Fruit fly (Drosophila melanogaster) whole organism, embryonic: ENCODE results near the gene CG4730.

Experiments used
- Abd-B ChIP-seq: fragments of 200-800 bp; sonication (Bioruptor generic); optimal IDR thresholded peaks from 2 replicates; lab custom pipeline; 2018; ENCODE audit warnings: missing biosample characterization, mild to moderate bottlenecking, missing genetic modification characterization, moderate library complexity
- C15 ChIP-seq: fragments of 200-800 bp; sonication (Bioruptor generic); IDR thresholded peaks from 3 replicates; pipeline ENCODE4 v1.3.6; 2022; ENCODE audit warnings: missing biosample characterization, missing genetic modification characterization
- CG10462 ChIP-seq: fragments of 200-800 bp; sonication (Bioruptor generic); optimal IDR thresholded peaks from 2 replicates; lab custom pipeline; 2016; ENCODE audit warnings: missing biosample characterization, missing genetic modification characterization
- CG10565 ChIP-seq: fragments of 200-800 bp; sonication (Bioruptor generic); optimal IDR thresholded peaks from 3 replicates; lab custom pipeline; 2016; ENCODE audit warnings: missing biosample characterization, mild to moderate bottlenecking, missing genetic modification characterization
- CG12391 ChIP-seq: fragments of 200-800 bp; sonication (Bioruptor generic); optimal IDR thresholded peaks from 3 replicates; lab custom pipeline; 2018; ENCODE audit warnings: missing biosample characterization, mild to moderate bottlenecking, missing genetic modification characterization, moderate library complexity
- CG14014 ChIP-seq: fragments of 200-800 bp; sonication (Bioruptor generic); IDR thresholded peaks from 2 replicates; pipeline ENCODE4 v1.3.6; 2022; ENCODE audit warnings: missing biosample characterization, missing genetic modification characterization
- CG14965 ChIP-seq: fragments of 200-800 bp; sonication (Bioruptor generic); optimal IDR thresholded peaks from 2 replicates; lab custom pipeline; 2016; ENCODE audit warnings: missing biosample characterization, missing genetic modification characterization, borderline replicate concordance
- CG15073 ChIP-seq: fragments of 200-800 bp; sonication (Bioruptor generic); optimal IDR thresholded peaks from 2 replicates; lab custom pipeline; 2016; ENCODE audit warnings: missing biosample characterization, missing genetic modification characterization
- CG15269 ChIP-seq: fragments of 200-800 bp; sonication (Bioruptor generic); optimal IDR thresholded peaks from 2 replicates; lab custom pipeline; 2018; ENCODE audit warnings: missing biosample characterization, mild to moderate bottlenecking, missing genetic modification characterization, moderate library complexity
- CG15696 ChIP-seq: fragments of 200-800 bp; sonication (Bioruptor generic); optimal IDR thresholded peaks from 2 replicates; lab custom pipeline; 2019; ENCODE audit warnings: missing biosample characterization, mild to moderate bottlenecking, missing genetic modification characterization, moderate library complexity
- CG17359 ChIP-seq: fragments of 200-800 bp; sonication (Bioruptor generic); optimal IDR thresholded peaks from 3 replicates; lab custom pipeline; 2018; ENCODE audit warnings: missing biosample characterization, mild to moderate bottlenecking, missing genetic modification characterization, moderate library complexity
- CG18476 ChIP-seq: fragments of 200-800 bp; sonication (Bioruptor generic); optimal IDR thresholded peaks from 2 replicates; lab custom pipeline; 2016; ENCODE audit warnings: missing biosample characterization, mild to moderate bottlenecking, missing genetic modification characterization
- CG18619 ChIP-seq: fragments of 200-800 bp; sonication (Bioruptor generic); optimal IDR thresholded peaks from 3 replicates; lab custom pipeline; 2017; ENCODE audit warnings: missing biosample characterization, mild to moderate bottlenecking, missing genetic modification characterization
- CG3163 ChIP-seq: fragments of 200-800 bp; sonication (Bioruptor generic); optimal IDR thresholded peaks from 3 replicates; lab custom pipeline; 2016; ENCODE audit warnings: missing biosample characterization, missing genetic modification characterization
- CG34376 ChIP-seq: fragments of 200-800 bp; sonication (Bioruptor generic); optimal IDR thresholded peaks from 2 replicates; lab custom pipeline; 2018; ENCODE audit warnings: missing biosample characterization, mild to moderate bottlenecking, missing genetic modification characterization
- CG3838 ChIP-seq: fragments of 200-800 bp; sonication (Bioruptor generic); optimal IDR thresholded peaks from 3 replicates; lab custom pipeline; 2016; ENCODE audit warnings: missing biosample characterization, missing genetic modification characterization
- CG3847 ChIP-seq: fragments of 200-800 bp; sonication (Bioruptor generic); IDR thresholded peaks from 2 replicates; pipeline ENCODE4 v1.3.6; 2022; ENCODE audit warnings: missing biosample characterization, missing genetic modification characterization
- CG4328 ChIP-seq: fragments of 200-800 bp; sonication (Bioruptor generic); optimal IDR thresholded peaks from 3 replicates; lab custom pipeline; 2017; ENCODE audit warnings: missing biosample characterization, missing genetic modification reagents, missing genetic modification characterization
- CG4404 ChIP-seq: fragments of 200-800 bp; sonication (Bioruptor generic); IDR thresholded peaks from 2 replicates; pipeline ENCODE4 v1.3.6; 2022; ENCODE audit warnings: missing biosample characterization, missing genetic modification characterization
- CG6175 ChIP-seq: fragments of 200-800 bp; sonication (Bioruptor generic); IDR thresholded peaks from 3 replicates; pipeline ENCODE4 v1.3.6; 2022; ENCODE audit warnings: missing biosample characterization, missing genetic modification characterization
- CG8765 ChIP-seq: fragments of 200-800 bp; sonication (Bioruptor generic); IDR thresholded peaks from 2 replicates; pipeline ENCODE4 v1.3.6; 2022; ENCODE audit warnings: missing biosample characterization, missing genetic modification characterization
- CG8924 ChIP-seq: fragments of 200-800 bp; optimal IDR thresholded peaks from 3 replicates; lab custom pipeline; 2019; ENCODE audit warnings: missing biosample characterization, mild to moderate bottlenecking, missing genetic modification characterization, moderate library complexity
- CG9609 ChIP-seq: fragments of 200-800 bp; sonication (Bioruptor generic); optimal IDR thresholded peaks from 3 replicates; lab custom pipeline; 2016; ENCODE audit warnings: missing biosample characterization, missing genetic modification characterization
- CoRest ChIP-seq: fragments of 200-800 bp; sonication (Bioruptor generic); optimal IDR thresholded peaks from 3 replicates; lab custom pipeline; 2018; ENCODE audit warnings: missing biosample characterization, mild to moderate bottlenecking, missing genetic modification characterization, moderate library complexity
- D19B ChIP-seq: fragments of 200-800 bp; sonication (Bioruptor generic); optimal IDR thresholded peaks from 2 replicates; lab custom pipeline; 2017; ENCODE audit warnings: missing biosample characterization, mild to moderate bottlenecking, missing genetic modification characterization
- Ets97D ChIP-seq: fragments of 200-800 bp; sonication (Bioruptor generic); optimal IDR thresholded peaks from 3 replicates; lab custom pipeline; 2016; ENCODE audit warnings: missing biosample characterization, missing genetic modification characterization
- GATAe ChIP-seq: fragments of 200-800 bp; sonication (Bioruptor generic); conservative IDR thresholded peaks from 2 replicates; pipeline ENCODE4 v1.3.6; 2022; ENCODE audit warnings: missing biosample characterization, missing genetic modification characterization
- Gug ChIP-seq: fragments of 200-800 bp; sonication (Bioruptor generic); IDR thresholded peaks from 4 replicates; pipeline ENCODE4 v1.3.6; 2022; ENCODE audit warnings: missing biosample characterization, missing genetic modification characterization
- HHEX ChIP-seq: fragments of 200-800 bp; sonication (Bioruptor generic); optimal IDR thresholded peaks from 3 replicates; lab custom pipeline; 2017; ENCODE audit warnings: missing biosample characterization, mild to moderate bottlenecking, missing genetic modification characterization, missing genetic modification reagents
- HLH3B ChIP-seq: fragments of 200-800 bp; sonication (Bioruptor generic); IDR thresholded peaks from 2 replicates; pipeline ENCODE4 v1.3.6; 2022; ENCODE audit warnings: missing biosample characterization, missing genetic modification characterization
- Hey ChIP-seq: fragments of 200-800 bp; sonication (Bioruptor generic); optimal IDR thresholded peaks from 3 replicates; lab custom pipeline; 2018; ENCODE audit warnings: missing biosample characterization, mild to moderate bottlenecking, missing genetic modification characterization
- Hmx ChIP-seq: fragments of 200-800 bp; sonication (Bioruptor generic); optimal IDR thresholded peaks from 2 replicates; lab custom pipeline; 2016; ENCODE audit warnings: missing biosample characterization, missing genetic modification characterization
- Hr39 ChIP-seq: fragments of >200 bp; optimal IDR thresholded peaks from 2 replicates; lab custom pipeline; 2017
- Hsf ChIP-seq: fragments of 200-800 bp; sonication (Bioruptor generic); optimal IDR thresholded peaks from 3 replicates; lab custom pipeline; 2016; ENCODE audit warnings: missing biosample characterization, missing genetic modification characterization
- Lim3 ChIP-seq: fragments of 200-800 bp; sonication (Bioruptor generic); IDR thresholded peaks from 2 replicates; pipeline ENCODE4 v1.3.6; 2022; ENCODE audit warnings: missing biosample characterization, missing genetic modification characterization
- Mad ChIP-seq: fragments of 200-800 bp; sonication (Bioruptor generic); optimal IDR thresholded peaks from 2 replicates; lab custom pipeline; 2016; ENCODE audit warnings: missing biosample characterization, missing genetic modification characterization
- Nf-YC ChIP-seq: fragments of 200-800 bp; optimal IDR thresholded peaks from 3 replicates; lab custom pipeline; 2019; ENCODE audit warnings: missing biosample characterization, mild to moderate bottlenecking, missing genetic modification characterization, moderate library complexity
- Rfx ChIP-seq: fragments of 200-800 bp; sonication (Bioruptor generic); IDR thresholded peaks from 2 replicates; pipeline ENCODE4 v1.3.6; 2022; ENCODE audit warnings: missing biosample characterization, missing genetic modification characterization
- Spps ChIP-seq: fragments of 200-800 bp; sonication (Bioruptor generic); optimal IDR thresholded peaks from 2 replicates; lab custom pipeline; 2018; ENCODE audit warnings: missing biosample characterization, mild to moderate bottlenecking, missing genetic modification characterization
- chif ChIP-seq, 2 experiments: fragments of 200-800 bp; sonication (Bioruptor generic); optimal IDR thresholded peaks; 3 replicates each; lab custom pipeline; 2016; ENCODE audit warnings: missing biosample characterization in 2 of 2, missing genetic modification characterization in 2 of 2
- chinmo ChIP-seq: fragments of 200-800 bp; sonication (Bioruptor generic); IDR thresholded peaks from 4 replicates; pipeline ENCODE4 v1.3.6; 2022; ENCODE audit warnings: missing biosample characterization, missing genetic modification characterization; ENCODE audit not compliant: partially characterized antibody
- dysf ChIP-seq: fragments of 200-800 bp; sonication (Bioruptor generic); IDR thresholded peaks from 3 replicates; pipeline ENCODE4 v1.3.6; 2022; ENCODE audit warnings: missing biosample characterization, missing genetic modification characterization
- ems ChIP-seq: fragments of 200-800 bp; sonication (Bioruptor generic); optimal IDR thresholded peaks from 3 replicates; lab custom pipeline; 2016; ENCODE audit warnings: missing biosample characterization, missing genetic modification characterization
- gsb-n ChIP-seq: fragments of 200-800 bp; sonication (Bioruptor generic); optimal IDR thresholded peaks from 3 replicates; lab custom pipeline; 2018; ENCODE audit warnings: missing biosample characterization, mild to moderate bottlenecking, missing genetic modification characterization
- hbn ChIP-seq: fragments of 200-800 bp; sonication (Bioruptor generic); IDR thresholded peaks from 2 replicates; pipeline ENCODE4 v1.3.6; 2022; ENCODE audit warnings: missing biosample characterization, missing genetic modification characterization; ENCODE audit not compliant: partially characterized antibody
- maf-S ChIP-seq: fragments of 200-800 bp; sonication (Bioruptor generic); optimal IDR thresholded peaks from 2 replicates; lab custom pipeline; 2016; ENCODE audit warnings: missing biosample characterization, missing genetic modification characterization
- nom ChIP-seq: fragments of 200-800 bp; sonication (Bioruptor generic); optimal IDR thresholded peaks from 2 replicates; lab custom pipeline; 2017; ENCODE audit warnings: missing biosample characterization, missing genetic modification characterization, mild to moderate bottlenecking, moderate library complexity, missing genetic modification reagents
- pfk ChIP-seq: fragments of 200-800 bp; sonication (Bioruptor generic); optimal IDR thresholded peaks from 2 replicates; lab custom pipeline; 2018; ENCODE audit warnings: missing biosample characterization, mild to moderate bottlenecking, missing genetic modification characterization, moderate library complexity
- sisA ChIP-seq: fragments of 200-800 bp; sonication (Bioruptor generic); IDR thresholded peaks from 2 replicates; pipeline ENCODE4 v1.3.6; 2022; ENCODE audit warnings: missing biosample characterization, missing genetic modification characterization
- stwl ChIP-seq: fragments of 200-800 bp; sonication (Bioruptor generic); optimal IDR thresholded peaks from 3 replicates; lab custom pipeline; 2018; ENCODE audit warnings: missing biosample characterization, mild to moderate bottlenecking, missing genetic modification characterization, moderate library complexity
- vnd ChIP-seq: fragments of 200-800 bp; sonication (Bioruptor generic); IDR thresholded peaks from 3 replicates; pipeline ENCODE4 v1.3.6; 2022; ENCODE audit warnings: missing biosample characterization, missing genetic modification characterization; ENCODE audit not compliant: partially characterized antibody

The CG4730 gene

DNA sequence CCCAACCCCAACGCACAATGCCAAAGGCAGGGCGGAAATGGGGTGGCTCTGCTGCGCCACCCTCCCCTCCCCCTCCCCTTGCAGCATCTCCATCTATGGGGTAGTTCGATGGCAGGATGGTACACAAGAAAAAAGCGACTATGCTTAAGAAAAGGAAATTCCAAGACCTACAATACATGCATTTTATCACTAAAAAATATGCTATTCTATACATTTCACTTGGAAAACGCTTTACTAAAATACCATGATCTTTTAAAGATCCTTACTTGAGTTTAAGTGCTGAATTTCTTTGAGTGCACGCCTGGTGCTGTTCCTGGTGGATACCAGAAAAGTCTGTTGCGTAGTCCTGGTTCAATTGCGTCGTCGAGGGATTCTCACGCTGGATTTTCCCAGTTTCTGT, 47.4 kb downstream of the CG4730 start (continued):
- TF ChIP-seq CG3163 (no peak), stwl (tag; lab: Kevin White, UChicago) (no peak), HLH3B (GFP tag; lab: Robert Waterston, UW) (peak; percentile 73), dysf (GFP tag; lab: Robert Waterston, UW) (peak; percentile 81), CG14014 (GFP tag; lab: Robert Waterston, UW) (peak; percentile 73), CG10462 (GFP tag; lab: Kevin White, UChicago) (peak; percentile 14), Ets97D (GFP tag; lab: Kevin White, UChicago) (peak; percentile 11), CG4404 (GFP tag; lab: Robert Waterston, UW) (peak; percentile 49; the same call in 1 of the 2 replicates), CG15269 (tag; lab: Kevin White, UChicago) (peak; percentile 74), Hr39 (lab: Kevin White, UChicago) (no peak), CG18476 (GFP tag; lab: Kevin White, UChicago) (peak; percentile 53), CG34376 (peak; percentile 27), nom (GFP tag; lab: Kevin White, UChicago) (no peak), CG3838 (GFP tag; lab: Kevin White, UChicago) (no peak), CG17359 (tag; lab: Kevin White, UChicago) (peak; percentile 77), vnd (no peak), chif (GFP tag; optimal IDR thresholded peaks at IDR 0.05; lab: Kevin White, UChicago) (peak; percentile 2 to 41), Lim3 (GFP tag; lab: Robert Waterston, UW) (no peak; the same call in 1 of the 2 replicates), D19B (GFP tag; lab: Kevin White, UChicago) (no peak), CG18619 (GFP tag; lab: Kevin White, UChicago) (peak; percentile 47), Spps (tag; lab: Kevin White, UChicago) (no peak), CG10565 (GFP tag; lab: Kevin White, UChicago) (no peak), Hey (peak; percentile 23), Mad (peak; percentile 25), Abd-B (GFP tag; lab: Kevin White, UChicago) (no peak), CG6175 (GFP tag; lab: Robert Waterston, UW) (peak; percentile 60; the same call in 1 of the 3 replicates), CoRest (tag; lab: Kevin White, UChicago) (peak; percentile 68), pfk (no peak), HHEX (GFP tag; lab: Kevin White, UChicago) (peak; percentile 63), CG9609 (GFP tag; lab: Kevin White, UChicago) (peak; percentile 55), CG12391 (peak; percentile 66), Gug (GFP tag; lab: Robert Waterston, UW) (peak; percentile 47; the same call in 2 of the 4 replicates), CG14965 (GFP tag; lab: Kevin White, UChicago) (peak; percentile 26), CG8924 (tag; lab: Kevin White, UChicago) (peak; percentile 47), CG15696 (peak; percentile 6), Nf-YC (tag; lab: Kevin White, UChicago) (peak; percentile 35), Hmx (GFP tag; lab: Kevin White, UChicago) (no peak), ems (GFP tag; lab: Kevin White, UChicago) (peak; percentile 50), chinmo (GFP tag; lab: Robert Waterston, UW) (no peak), CG4328 (GFP tag; lab: Kevin White, UChicago) (peak; percentile 30), CG15073 (no peak), maf-S (peak; percentile 25), CG8765 (GFP tag; lab: Robert Waterston, UW) (peak; percentile 50; the same call in 1 of the 2 replicates), C15 (GFP tag; lab: Robert Waterston, UW) (0 out of 3 replicates have a peak, but pooled peaks have one; percentile 42), Hsf (GFP tag; lab: Kevin White, UChicago) (peak; percentile 59), sisA (GFP tag; lab: Robert Waterston, UW) (peak; percentile 79), gsb-n (tag; lab: Kevin White, UChicago) (peak; percentile 41), Rfx (GFP tag; lab: Robert Waterston, UW) (peak; percentile 69), GATAe (no peak), CG3847 (GFP tag; lab: Robert Waterston, UW) (peak; percentile 62), hbn (GFP tag; lab: Robert Waterston, UW) (no peak)
